Worm (Caenorhabditis elegans): ENCODE results near the gene R144.6.

Gene R144.6

ce11 chrIII:5013915-5014346 lies 9.4 kb upstream of the R144.6 start (continued):
- TF ChIP-seq ceh-30 (tag; optimal IDR thresholded peaks at IDR 0.05): no peak
- no peak for TF ChIP-seq ceh-22 (tag; optimal IDR thresholded peaks at IDR 0.05)
- TF ChIP-seq ceh-18 (tag; optimal IDR thresholded peaks at IDR 0.05): peak; percentile 96
- peak; percentile 28 for TF ChIP-seq K09A11.1 (tag; optimal IDR thresholded peaks at IDR 0.05; ENCODE audit: insufficient read depth)
- peak; percentile 96 for TF ChIP-seq unc-55 (GFP tag; optimal IDR thresholded peaks at IDR 0.05)
- TF ChIP-seq pax-1 (tag; optimal IDR thresholded peaks at IDR 0.05): peak; percentile 67
- peak; percentile 29 for TF ChIP-seq odd-2 (tag; optimal IDR thresholded peaks at IDR 0.05)
- TF ChIP-seq ceh-31 (tag; optimal IDR thresholded peaks at IDR 0.05): peak; percentile 98
- peak; percentile 86 for TF ChIP-seq F13H6.1 (tag; optimal IDR thresholded peaks at IDR 0.05)
- no peak for TF ChIP-seq pat-9 (tag; optimal IDR thresholded peaks at IDR 0.05)
- TF ChIP-seq ztf-16 (tag; optimal IDR thresholded peaks at IDR 0.05): no peak
- no peak for TF ChIP-seq ceh-6 (GFP tag; optimal IDR thresholded peaks at IDR 0.05)
- no peak for TF ChIP-seq ceh-45 (GFP tag; IDR thresholded peaks at IDR 0.05)
- TF ChIP-seq dve-1 (tag; optimal IDR thresholded peaks at IDR 0.05): peak; percentile 38
- TF ChIP-seq elt-2 (tag; optimal IDR thresholded peaks at IDR 0.05): peak; percentile 20
- TF ChIP-seq C08G9.2 (tag; optimal IDR thresholded peaks at IDR 0.05): peak; percentile 48

ce11 chrIII:5012460-5012859 lies 7.9 kb upstream of the R144.6 start:
- TF ChIP-seq dve-1 (tag; optimal IDR thresholded peaks at IDR 0.05) (no peak), T23F11.4 (GFP tag; optimal IDR thresholded peaks at IDR 0.05) (no peak), Y22D7AL.16 (tag; optimal IDR thresholded peaks at IDR 0.05) (no peak), nhr-11 (tag; optimal IDR thresholded peaks at IDR 0.05) (no peak), C08G9.2 (tag; optimal IDR thresholded peaks at IDR 0.05) (no peak), ceh-2 (tag; optimal IDR thresholded peaks at IDR 0.05) (no peak), fkh-6 (tag; optimal IDR thresholded peaks at IDR 0.05) (no peak), F13H6.1 (tag; optimal IDR thresholded peaks at IDR 0.05) (no peak), K02D7.2 (tag; optimal IDR thresholded peaks at IDR 0.05) (no peak), zip-5 (tag; optimal IDR thresholded peaks at IDR 0.05) (no peak), fkh-10 (GFP tag; optimal IDR thresholded peaks at IDR 0.05) (no peak), npax-4 (tag; optimal IDR thresholded peaks at IDR 0.05) (no peak)

ce11 chrIII:5010723-5011122 lies 6.2 kb upstream of the R144.6 start:
- TF ChIP-seq C38D4.7 (GFP tag; optimal IDR thresholded peaks at IDR 0.05) (no peak), ceh-45 (GFP tag; IDR thresholded peaks at IDR 0.05) (no peak), tbx-7 (tag; optimal IDR thresholded peaks at IDR 0.05) (no peak), C08G9.2 (tag; optimal IDR thresholded peaks at IDR 0.05) (no peak), dmd-4 (tag; optimal IDR thresholded peaks at IDR 0.05; ENCODE audit: borderline replicate concordance) (no peak), eyg-1 (tag; optimal IDR thresholded peaks at IDR 0.05) (no peak), hlh-13 (GFP tag; optimal IDR thresholded peaks at IDR 0.05) (no peak), pha-2 (tag; optimal IDR thresholded peaks at IDR 0.05) (no peak), hlh-30 (tag; optimal IDR thresholded peaks at IDR 0.05; ENCODE audit: insufficient read depth) (no peak), K02D7.2 (tag; optimal IDR thresholded peaks at IDR 0.05) (no peak), elt-4 (tag; optimal IDR thresholded peaks at IDR 0.05) (no peak), hlh-6 (tag; optimal IDR thresholded peaks at IDR 0.05) (no peak), rnt-1 (tag; optimal IDR thresholded peaks at IDR 0.05) (no peak), pqm-1 (tag; optimal IDR thresholded peaks at IDR 0.05) (no peak), ceh-19 (GFP tag; optimal IDR thresholded peaks at IDR 0.05) (no peak), ttx-3 (tag; optimal IDR thresholded peaks at IDR 0.05) (no peak), fkh-10 (GFP tag; optimal IDR thresholded peaks at IDR 0.05) (no peak), ceh-18 (tag; optimal IDR thresholded peaks at IDR 0.05) (no peak)

ce11 chrIII:5008730-5009129 lies 4.2 kb upstream of the R144.6 start, which contains the start of gene R144.11:
Gene R144.11 (minus strand): TSS chrIII:5008830.
- TF ChIP-seq syd-9 (tag; optimal IDR thresholded peaks at IDR 0.05) (no peak), sdc-2 (tag; optimal IDR thresholded peaks at IDR 0.05) (no peak), gmeb-2 (tag; optimal IDR thresholded peaks at IDR 0.05) (no peak), Y22D7AL.16 (tag; optimal IDR thresholded peaks at IDR 0.05) (no peak), unc-3 (GFP tag; conservative IDR thresholded peaks at IDR 0.05) (no peak), unc-3 (tag; optimal IDR thresholded peaks at IDR 0.05) (no peak), nhr-11 (tag; optimal IDR thresholded peaks at IDR 0.05) (no peak), hlh-8 (tag; optimal IDR thresholded peaks at IDR 0.05) (no peak)

All from whole organism, late embryonic.